Worm (Caenorhabditis elegans) whole organism, early embryonic: ENCODE data around the gene W06F12.3.

Source experiments
- ama-1 ChIP-seq: fragments of 150-350 bp; optimal IDR thresholded peaks from 2 replicates; lab custom pipeline; 2014
- hmbx-1 ChIP-seq: sonication (generic microtip); optimal IDR thresholded peaks from 2 replicates; lab custom pipeline; 2016; ENCODE audit warnings: mild to moderate bottlenecking, missing genetic modification characterization, missing compliant biosample characterization

ce11 chrIII:13716831-13717230 is 18.0 kb upstream of the W06F12.3 start:
- TF ChIP-seq hmbx-1 (tag; lab: Kevin White, UChicago) (no peak), ama-1 (lab: Kevin White, UChicago) (no peak)
